Fruit fly (Drosophila melanogaster): Measurements from ENCODE around the gene gzl.

The gzl gene

DNA sequence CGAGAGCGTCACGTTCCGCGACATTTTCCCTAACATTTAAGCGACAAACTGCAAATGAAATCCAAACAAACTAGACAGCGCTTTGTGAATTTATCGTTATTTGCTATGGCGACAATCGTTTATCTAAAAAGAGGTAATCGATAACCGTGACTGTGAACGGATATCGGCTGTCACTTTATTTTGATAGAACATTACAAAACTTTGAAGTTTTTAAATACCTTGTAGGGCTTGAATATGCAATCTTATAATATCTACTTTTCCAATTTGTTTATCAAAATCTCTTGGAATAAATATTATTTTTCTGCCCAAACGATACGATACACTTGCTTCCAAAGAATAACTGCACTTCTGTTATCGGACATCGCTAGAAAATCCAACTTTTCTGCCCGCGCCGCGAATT is 2.6 kb upstream of the gzl start, which contains the start of the genes CG1024 and TfIIFalpha (continued):
- no peak for TF ChIP-seq fu2 (GFP tag; optimal IDR thresholded peaks at IDR 0.05)
- TF ChIP-seq Med (GFP tag): peak; percentile 49
- no peak for TF ChIP-seq E2f1 (GFP tag; IDR thresholded peaks at IDR 0.05)
- TF ChIP-seq gem (tag; optimal IDR thresholded peaks at IDR 0.05): no peak
- TF ChIP-seq otp (GFP tag; IDR thresholded peaks at IDR 0.05): no peak
- TF ChIP-seq CG8478 (optimal IDR thresholded peaks at IDR 0.05): no peak
- no peak for TF ChIP-seq CG17802 (tag; optimal IDR thresholded peaks at IDR 0.05)
- TF ChIP-seq Ravus (GFP tag; IDR thresholded peaks at IDR 0.05): no peak
- no peak for TF ChIP-seq odd (GFP tag; optimal IDR thresholded peaks at IDR 0.05)
- TF ChIP-seq gce (GFP tag; IDR thresholded peaks at IDR 0.05): no peak
- TF ChIP-seq sd (tag; optimal IDR thresholded peaks at IDR 0.05): no peak
- TF ChIP-seq CG10654 (GFP tag; optimal IDR thresholded peaks at IDR 0.05): no peak
- no peak for TF ChIP-seq maf-S (GFP tag; optimal IDR thresholded peaks at IDR 0.05)
- no peak for TF ChIP-seq CG15514 (GFP tag; optimal IDR thresholded peaks at IDR 0.05)
- no peak for TF ChIP-seq CG32767 (GFP tag; IDR thresholded peaks at IDR 0.05)
- TF ChIP-seq eyg (GFP tag; optimal IDR thresholded peaks at IDR 0.05): no peak
- TF ChIP-seq chif (GFP tag; optimal IDR thresholded peaks at IDR 0.05): no peak
- TF ChIP-seq ftz-f1 (GFP tag; optimal IDR thresholded peaks at IDR 0.05): no peak
- no peak for TF ChIP-seq Spps (tag; optimal IDR thresholded peaks at IDR 0.05)
- no peak for TF ChIP-seq Dip2 (GFP tag; IDR thresholded peaks at IDR 0.05)
- TF ChIP-seq CG2120 (GFP tag; optimal IDR thresholded peaks at IDR 0.05): peak; percentile 24
- peak; percentile 95 for TF ChIP-seq CG14860 (GFP tag; IDR thresholded peaks at IDR 0.05; ENCODE audit: partially characterized antibody)

DNA sequence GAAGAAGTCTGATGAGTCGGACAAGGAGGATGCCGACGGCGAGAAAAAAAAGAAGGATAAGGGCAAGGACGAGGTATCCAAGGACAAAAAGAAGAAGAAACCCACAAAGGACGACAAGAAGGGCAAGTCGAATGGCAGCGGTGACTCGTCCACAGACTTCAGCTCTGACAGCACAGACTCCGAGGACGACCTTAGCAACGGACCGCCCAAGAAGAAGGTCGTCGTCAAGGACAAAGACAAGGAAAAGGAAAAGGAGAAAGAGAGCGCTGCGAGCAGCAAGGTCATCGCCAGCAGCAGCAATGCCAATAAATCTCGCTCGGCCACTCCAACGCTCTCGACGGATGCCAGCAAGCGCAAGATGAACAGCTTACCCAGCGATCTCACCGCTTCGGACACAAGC is 930 bp upstream of the gzl start:
- TF ChIP-seq corto (GFP tag; optimal IDR thresholded peaks at IDR 0.05) (no peak), Ets65A (GFP tag) (peak; percentile 93), ci (GFP tag; IDR thresholded peaks at IDR 0.05) (0 out of 3 replicates have a peak, but pooled peaks have one; percentile 16), mld (GFP tag; IDR thresholded peaks at IDR 0.05; ENCODE audit: partially characterized antibody) (no peak), Hey (tag; optimal IDR thresholded peaks at IDR 0.05) (no peak)

DNA sequence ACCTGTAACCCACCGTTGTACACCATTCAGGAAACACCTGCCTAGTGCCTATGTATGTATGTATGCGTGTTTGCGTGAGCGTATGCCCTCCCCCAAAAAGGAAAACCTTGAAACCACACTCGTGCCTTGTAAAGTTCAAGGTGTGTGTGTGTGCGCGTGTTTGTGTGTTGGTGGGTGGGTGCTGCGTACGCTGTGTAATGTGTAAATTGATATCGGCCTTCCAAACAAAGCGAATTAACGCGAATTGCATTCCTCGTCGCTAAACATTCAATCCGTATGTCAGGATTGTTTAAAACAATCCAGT is 704 bp downstream of the gzl start:
- TF ChIP-seq Antp (GFP tag; optimal IDR thresholded peaks at IDR 0.05): no peak
- no peak for TF ChIP-seq fu2 (GFP tag; optimal IDR thresholded peaks at IDR 0.05)
- TF ChIP-seq CG12744 (GFP tag; optimal IDR thresholded peaks at IDR 0.05): no peak
- TF ChIP-seq CG30431 (GFP tag; optimal IDR thresholded peaks at IDR 0.05): no peak
- no peak for TF ChIP-seq nom (GFP tag; optimal IDR thresholded peaks at IDR 0.05)
- TF ChIP-seq ind (GFP tag; optimal IDR thresholded peaks at IDR 0.05): no peak
- TF ChIP-seq Myb (GFP tag; optimal IDR thresholded peaks at IDR 0.05): no peak
- no peak for TF ChIP-seq PHDP (tag; optimal IDR thresholded peaks at IDR 0.05)
- 0 out of 3 replicates have a peak, but pooled peaks have one; percentile 41 for TF ChIP-seq Opbp (GFP tag; IDR thresholded peaks at IDR 0.05; ENCODE audit: partially characterized antibody)
- TF ChIP-seq CG16815 (GFP tag; optimal IDR thresholded peaks at IDR 0.05): no peak
- TF ChIP-seq CG16863 (GFP tag; optimal IDR thresholded peaks at IDR 0.05): no peak
- TF ChIP-seq Hr78 (GFP tag; optimal IDR thresholded peaks at IDR 0.05): no peak
- no peak for TF ChIP-seq CG4424 (GFP tag; optimal IDR thresholded peaks at IDR 0.05)
- no peak for TF ChIP-seq CG34422 (GFP tag; IDR thresholded peaks at IDR 0.05)
- no peak for TF ChIP-seq tgo (GFP tag; IDR thresholded peaks at IDR 0.05)
- no peak for TF ChIP-seq ATbp (GFP tag; optimal IDR thresholded peaks at IDR 0.05)
- TF ChIP-seq CG10274 (GFP tag; optimal IDR thresholded peaks at IDR 0.05): no peak
- no peak for TF ChIP-seq CG14050 (GFP tag; IDR thresholded peaks at IDR 0.05)
- no peak for TF ChIP-seq CG4707 (GFP tag; optimal IDR thresholded peaks at IDR 0.05)
- peak; percentile 72; the same call in 1 of the 4 replicates for TF ChIP-seq chinmo (GFP tag; IDR thresholded peaks at IDR 0.05; ENCODE audit: partially characterized antibody)
- no peak for TF ChIP-seq CG6791 (GFP tag; IDR thresholded peaks at IDR 0.05; ENCODE audit: partially characterized antibody)
- no peak for TF ChIP-seq CG18476 (GFP tag; optimal IDR thresholded peaks at IDR 0.05)
- TF ChIP-seq nerfin-1 (tag; optimal IDR thresholded peaks at IDR 0.05): peak; percentile 20
- TF ChIP-seq CG4854 (GFP tag; optimal IDR thresholded peaks at IDR 0.05): no peak
- TF ChIP-seq Dp (GFP tag; optimal IDR thresholded peaks at IDR 0.05): no peak
